In the genomic region with DNA sequence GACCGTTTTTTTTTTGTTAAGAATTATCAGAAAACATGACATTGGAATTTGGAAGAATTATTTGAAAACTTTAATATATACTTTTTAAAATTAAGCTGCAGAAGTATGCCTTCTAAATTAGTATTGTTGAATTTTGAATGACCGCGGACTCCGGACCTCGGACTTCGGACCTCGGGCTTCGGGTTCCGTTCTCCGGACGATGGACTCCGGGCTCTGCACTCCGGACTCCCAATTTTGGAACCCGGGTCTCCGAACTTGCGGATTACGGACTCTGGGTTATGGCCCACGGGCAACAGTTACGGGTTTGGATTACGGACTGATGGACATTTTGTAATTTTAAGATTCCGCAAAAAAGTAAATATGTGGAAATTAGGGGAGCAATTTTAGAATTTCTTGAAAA, we compare ENCODE assay signal across 2 worm cellular contexts.
TF ChIP-seq lines count a peak whose summit lies in the region.

No protein-coding gene starts in this region.

TF ChIP-seq in whole organism, L4 larva, 104 proteins besides CTCF, POLR2A, EP300 and RAD21:
- TF ChIP-seq zfp-3 (GFP tag; conservative IDR thresholded peaks at IDR 0.05; lab: Robert Waterston, UW) (no peak), set-16 (GFP tag; IDR thresholded peaks at IDR 0.05; lab: Robert Waterston, UW) (peak; percentile 70), fkh-10 (GFP tag; optimal IDR thresholded peaks at IDR 0.05; lab: Kevin White, UChicago) (no peak), unc-62 (GFP tag; optimal IDR thresholded peaks at IDR 0.05 in 1 of 2; lab: Kevin White, UChicago) (peak in 1 of 2 experiments; percentile 60), unc-62 (tag; optimal IDR thresholded peaks at IDR 0.05; lab: Kevin White, UChicago) (no peak)

TF ChIP-seq in whole organism, young adult, 124 proteins besides CTCF, POLR2A, EP300 and RAD21:
- no peak for TF ChIP-seq D2030.7 (GFP tag; IDR thresholded peaks at IDR 0.05; lab: Robert Waterston, UW)
- TF ChIP-seq zfh-2 (GFP tag; conservative IDR thresholded peaks at IDR 0.05; lab: Robert Waterston, UW), result peak; percentile 59; the same call in 1 of the 2 replicates
